Worm (Caenorhabditis elegans) whole organism, L1 larva: Measurements from ENCODE around the gene ttr-7.

Experiments used
- C04F5.9 ChIP-seq: sonication (generic microtip); optimal IDR thresholded peaks from 2 replicates; lab custom pipeline; 2016; ENCODE audit warnings: missing genetic modification characterization, missing compliant biosample characterization
- Y116A8C.19 ChIP-seq: sonication (generic microtip); optimal IDR thresholded peaks from 2 replicates; lab custom pipeline; 2016; ENCODE audit warnings: missing compliant biosample characterization, missing genetic modification characterization, borderline replicate concordance
- alr-1 ChIP-seq: fragments of 200-800 bp; sonication (Bioruptor generic); optimal IDR thresholded peaks from 2 replicates; lab custom pipeline; 2018; ENCODE audit warnings: borderline replicate concordance, mild to moderate bottlenecking, missing genetic modification characterization, missing compliant biosample characterization
- aly-2 ChIP-seq: fragments of 150-350 bp; optimal IDR thresholded peaks from 2 replicates; lab custom pipeline; 2014; ENCODE audit warnings: missing biosample characterization, missing genetic modification characterization
- blmp-1 ChIP-seq: fragments of 150-350 bp; optimal IDR thresholded peaks from 2 replicates; lab custom pipeline; 2014; ENCODE audit warnings: missing biosample characterization, missing genetic modification characterization
- ceh-8 ChIP-seq: fragments of 200-800 bp; sonication (Bioruptor generic); optimal IDR thresholded peaks from 2 replicates; lab custom pipeline; 2018; ENCODE audit warnings: mild to moderate bottlenecking, missing genetic modification characterization, moderate library complexity, missing compliant biosample characterization
- ceh-82 ChIP-seq, 3 experiments: fragments of 150-350 bp in 1 of 3; sonication (generic microtip) in 2 of 3; optimal IDR thresholded peaks; 2 replicates each; lab custom pipeline; 2014 to 2017; ENCODE audit warnings: missing biosample characterization in 3 of 3, missing genetic modification characterization in 3 of 3
- ceh-88 ChIP-seq: fragments of 200-800 bp; sonication (Bioruptor generic); IDR thresholded peaks from 2 replicates; pipeline ENCODE4 v1.3.6; 2022; ENCODE audit warnings: missing genetic modification characterization, missing compliant biosample characterization
- ceh-90 ChIP-seq: sonication (generic microtip); optimal IDR thresholded peaks from 2 replicates; lab custom pipeline; 2016; ENCODE audit warnings: missing genetic modification characterization, missing compliant biosample characterization
- dpl-1 ChIP-seq, 3 experiments: fragments of 150-350 bp in 2 of 3; sonication (generic microtip) in 1 of 3; optimal IDR thresholded peaks; 2 replicates each; lab custom pipeline; 2014 to 2017; ENCODE audit warnings: missing biosample characterization in 3 of 3, missing genetic modification characterization in 3 of 3, missing genetic modification reagents in 3 of 3
- efl-1 ChIP-seq, 4 experiments: fragments of 150-350 bp; optimal IDR thresholded peaks in 3 of 4; peaks in 1 of 4; 1 replicate in 1 of 4; 2 replicates in 3 of 4; lab custom pipeline; 2014; ENCODE audit warnings: missing biosample characterization in 2 of 4, missing genetic modification characterization in 2 of 4, missing genetic modification reagents in 2 of 4
- efl-3 ChIP-seq: fragments of 200-800 bp; sonication (Bioruptor generic); optimal IDR thresholded peaks from 2 replicates; lab custom pipeline; 2018; ENCODE audit warnings: mild to moderate bottlenecking, missing genetic modification characterization, missing compliant biosample characterization
- egl-13 ChIP-seq: sonication (generic microtip); optimal IDR thresholded peaks from 2 replicates; lab custom pipeline; 2016; ENCODE audit warnings: missing genotype, missing genetic modification reagents, missing genetic modification characterization, missing compliant biosample characterization
- egl-27 ChIP-seq, 2 experiments: fragments of 150-350 bp in 1 of 2; sonication (generic microtip); optimal IDR thresholded peaks; 3 replicates each; lab custom pipeline; 2017 to 2018; ENCODE audit warnings: missing biosample characterization in 2 of 2, missing genetic modification characterization in 2 of 2, missing genetic modification reagents in 2 of 2
- elt-2 ChIP-seq: sonication (generic microtip); optimal IDR thresholded peaks from 2 replicates; lab custom pipeline; 2016; ENCODE audit warnings: missing genetic modification characterization, mild to moderate bottlenecking, inconsistent platforms, missing compliant biosample characterization, missing genetic modification reagents
- elt-3 ChIP-seq, 6 experiments: fragments of 150-350 bp in 1 of 6; sonication (generic microtip); optimal IDR thresholded peaks; 2 replicates each; lab custom pipeline; 2017 to 2018; ENCODE audit warnings: missing biosample characterization in 6 of 6, missing genetic modification characterization in 6 of 6, inconsistent platforms in 1 of 6
- fkh-8 ChIP-seq: sonication (generic microtip); optimal IDR thresholded peaks from 2 replicates; lab custom pipeline; 2016; ENCODE audit warnings: mild to moderate bottlenecking, missing genetic modification characterization, missing compliant biosample characterization
- fos-1 ChIP-seq: fragments of 150-350 bp; optimal IDR thresholded peaks from 2 replicates; lab custom pipeline; 2014; ENCODE audit warnings: missing biosample characterization, missing genetic modification characterization
- grh-1 ChIP-seq: fragments of 200-800 bp; sonication (Bioruptor generic); IDR thresholded peaks from 2 replicates; pipeline ENCODE4 v1.3.6; 2022; ENCODE audit warnings: missing genetic modification reagents, missing genetic modification characterization, missing compliant biosample characterization
- hlh-4 ChIP-seq: sonication (generic microtip); optimal IDR thresholded peaks from 2 replicates; lab custom pipeline; 2016; ENCODE audit warnings: mild to moderate bottlenecking, missing genetic modification characterization, missing compliant biosample characterization
- irx-1 ChIP-seq: sonication (generic microtip); optimal IDR thresholded peaks from 2 replicates; lab custom pipeline; 2016; ENCODE audit warnings: missing genetic modification characterization, missing compliant biosample characterization
- lin-13 ChIP-seq: fragments of 150-350 bp; optimal IDR thresholded peaks from 2 replicates; lab custom pipeline; 2014; ENCODE audit warnings: missing biosample characterization, missing genetic modification reagents, missing genetic modification characterization
- lin-14 ChIP-seq: fragments of 200-800 bp; sonication (Bioruptor generic); optimal IDR thresholded peaks from 2 replicates; lab custom pipeline; 2018; ENCODE audit warnings: mild to moderate bottlenecking, missing genetic modification characterization, moderate library complexity, missing compliant biosample characterization
- lin-15B ChIP-seq: fragments of 150-350 bp; sonication (generic microtip); optimal IDR thresholded peaks from 3 replicates; lab custom pipeline; 2014; ENCODE audit warnings: missing biosample characterization, missing genetic modification characterization
- lin-35 ChIP-seq, 2 experiments: fragments of 150-350 bp; optimal IDR thresholded peaks; 2 replicates each; lab custom pipeline; 2014; ENCODE audit warnings: missing biosample characterization in 2 of 2, missing genetic modification characterization in 2 of 2, missing genetic modification reagents in 2 of 2
- lin-39 ChIP-seq: fragments of 150-350 bp; optimal IDR thresholded peaks from 2 replicates; lab custom pipeline; 2014; ENCODE audit warnings: missing biosample characterization, missing genetic modification reagents, missing genetic modification characterization
- lsy-2 ChIP-seq, 2 experiments: fragments of 150-350 bp; optimal IDR thresholded peaks; 2 replicates each; lab custom pipeline; 2014; ENCODE audit warnings: missing biosample characterization in 2 of 2, missing genetic modification characterization in 2 of 2
- mab-9 ChIP-seq: fragments of 200-800 bp; sonication (Bioruptor generic); IDR thresholded peaks from 2 replicates; pipeline ENCODE4 v1.3.6; 2022; ENCODE audit warnings: missing genetic modification reagents, missing genetic modification characterization, missing compliant biosample characterization
- mdl-1 ChIP-seq, 2 experiments: fragments of 150-350 bp; optimal IDR thresholded peaks; 2 replicates each; lab custom pipeline; 2014 to 2017; ENCODE audit warnings: missing biosample characterization in 2 of 2, missing genetic modification characterization in 2 of 2, inconsistent platforms in 1 of 2
- nhr-11 ChIP-seq: fragments of 150-350 bp; optimal IDR thresholded peaks from 2 replicates; lab custom pipeline; 2014; ENCODE audit warnings: missing biosample characterization, missing genetic modification characterization
- nhr-12 ChIP-seq: sonication (generic microtip); optimal IDR thresholded peaks from 2 replicates; lab custom pipeline; 2017; ENCODE audit warnings: missing biosample characterization, missing genetic modification characterization
- nhr-19 ChIP-seq: fragments of 200-800 bp; sonication (Bioruptor generic); conservative IDR thresholded peaks from 2 replicates; pipeline ENCODE4 v1.3.6; 2022; ENCODE audit warnings: missing genetic modification characterization, missing compliant biosample characterization
- nhr-28 ChIP-seq: fragments of 150-350 bp; optimal IDR thresholded peaks from 2 replicates; lab custom pipeline; 2014; ENCODE audit warnings: missing biosample characterization, missing genetic modification characterization
- nhr-47 ChIP-seq: sonication (generic microtip); optimal IDR thresholded peaks from 2 replicates; lab custom pipeline; 2016; ENCODE audit warnings: mild to moderate bottlenecking, missing genetic modification characterization, moderate library complexity, missing compliant biosample characterization
- nhr-76 ChIP-seq: sonication (generic microtip); optimal IDR thresholded peaks from 2 replicates; lab custom pipeline; 2017; ENCODE audit warnings: missing biosample characterization, missing genetic modification characterization
- nhr-77 ChIP-seq: fragments of 150-350 bp; optimal IDR thresholded peaks from 2 replicates; lab custom pipeline; 2014; ENCODE audit warnings: missing biosample characterization, missing genetic modification characterization
- nhr-84 ChIP-seq: sonication (generic microtip); optimal IDR thresholded peaks from 2 replicates; lab custom pipeline; 2017; ENCODE audit warnings: missing biosample characterization, missing genetic modification characterization
- nhr-85 ChIP-seq: sonication (generic microtip); peaks from one replicate; lab custom pipeline; 2016; ENCODE audit warnings: missing genetic modification characterization, inconsistent platforms, missing compliant biosample characterization
- nhr-90 ChIP-seq: sonication (generic microtip); optimal IDR thresholded peaks from 2 replicates; lab custom pipeline; 2016; ENCODE audit warnings: mild to moderate bottlenecking, missing genetic modification characterization, missing compliant biosample characterization; ENCODE audit not compliant: poor library complexity
- snu-23 ChIP-seq: sonication (generic microtip); optimal IDR thresholded peaks from 2 replicates; lab custom pipeline; 2016; ENCODE audit warnings: missing genetic modification characterization, missing compliant biosample characterization
- sptf-1 ChIP-seq: fragments of 150-350 bp; optimal IDR thresholded peaks from 2 replicates; lab custom pipeline; 2014; ENCODE audit warnings: missing biosample characterization, missing genetic modification characterization
- sup-37 ChIP-seq: fragments of 200-800 bp; sonication (Bioruptor generic); optimal IDR thresholded peaks from 2 replicates; lab custom pipeline; 2018; ENCODE audit warnings: mild to moderate bottlenecking, missing genetic modification characterization, missing compliant biosample characterization
- tlp-1 ChIP-seq: fragments of 150-350 bp; optimal IDR thresholded peaks from 2 replicates; lab custom pipeline; 2014; ENCODE audit warnings: missing biosample characterization, missing genetic modification characterization
- unc-30 ChIP-seq: sonication (generic microtip); optimal IDR thresholded peaks from 2 replicates; lab custom pipeline; 2017; ENCODE audit warnings: missing biosample characterization, missing genetic modification characterization
- unc-86 ChIP-seq: sonication (generic microtip); optimal IDR thresholded peaks from 2 replicates; lab custom pipeline; 2016; ENCODE audit warnings: missing genetic modification characterization, missing compliant biosample characterization
- unc-98 ChIP-seq: fragments of 200-800 bp; sonication (Bioruptor generic); IDR thresholded peaks from 2 replicates; pipeline ENCODE4 v1.3.6; 2022; ENCODE audit warnings: missing genetic modification characterization, missing compliant biosample characterization
- vab-15 ChIP-seq: sonication (generic microtip); optimal IDR thresholded peaks from 2 replicates; lab custom pipeline; 2017; ENCODE audit warnings: missing genotype, mild to moderate bottlenecking, missing genetic modification characterization, missing compliant biosample characterization
- xbp-1 ChIP-seq: sonication (generic microtip); optimal IDR thresholded peaks from 2 replicates; lab custom pipeline; 2016; ENCODE audit warnings: missing genetic modification characterization, missing compliant biosample characterization
- zag-1 ChIP-seq: fragments of 150-350 bp; optimal IDR thresholded peaks from 2 replicates; lab custom pipeline; 2014; ENCODE audit warnings: missing biosample characterization, missing genetic modification characterization
- ztf-11 ChIP-seq, 2 experiments: sonication (generic microtip); optimal IDR thresholded peaks; 2 replicates each; lab custom pipeline; 2016 to 2017; ENCODE audit warnings: missing genetic modification characterization in 2 of 2, missing biosample characterization in 1 of 2, missing compliant biosample characterization in 1 of 2
- ztf-4 ChIP-seq: fragments of 150-350 bp; optimal IDR thresholded peaks from 2 replicates; lab custom pipeline; 2014; ENCODE audit warnings: missing biosample characterization, missing genetic modification characterization

Gene ttr-7

ce11 chrIII:640198-640803 lies 34.5 kb downstream of the ttr-7 start, which contains the start of the genes tag-266 and tag-267 (continued):
- TF ChIP-seq egl-13 (tag; lab: Kevin White, UChicago): peak; percentile 67
- no peak for TF ChIP-seq tlp-1 (tag; lab: Kevin White, UChicago)
- peak; percentile 47 for TF ChIP-seq unc-86 (tag; lab: Kevin White, UChicago)
- TF ChIP-seq nhr-11: no peak
- peak in 1 of 2 experiments; percentile 76 for TF ChIP-seq ztf-11 (tag; optimal IDR thresholded peaks at IDR 0.05; lab: Kevin White, UChicago)
- no peak for TF ChIP-seq sup-37
- no peak for TF ChIP-seq grh-1 (GFP tag; lab: Robert Waterston, UW)
- peak; percentile 88 for TF ChIP-seq nhr-47 (tag; lab: Kevin White, UChicago)
- TF ChIP-seq lin-35 (GFP tag; optimal IDR thresholded peaks at IDR 0.05; lab: Kevin White, UChicago): peak; percentile 60 to 75
- peak; percentile 91 for TF ChIP-seq lin-14 (GFP tag; lab: Kevin White, UChicago)
- TF ChIP-seq ceh-8 (GFP tag; lab: Kevin White, UChicago): peak; percentile 13
- peak; percentile 61 to 83 for TF ChIP-seq lsy-2 (tag; optimal IDR thresholded peaks at IDR 0.05; lab: Kevin White, UChicago)
- TF ChIP-seq lin-15B (tag; lab: Kevin White, UChicago): peak; percentile 40
- TF ChIP-seq vab-15 (tag; lab: Kevin White, UChicago): no peak
- peak; percentile 3 for TF ChIP-seq Y116A8C.19 (tag; lab: Kevin White, UChicago)
- TF ChIP-seq nhr-76 (tag; lab: Kevin White, UChicago): no peak
- no peak for TF ChIP-seq nhr-84
- no peak for TF ChIP-seq sptf-1 (tag; lab: Kevin White, UChicago)
- TF ChIP-seq mdl-1 (tag; optimal IDR thresholded peaks at IDR 0.05; lab: Kevin White, UChicago): no peak
- peak; percentile 83; the same call in 1 of the 2 replicates for TF ChIP-seq ceh-88 (GFP tag; lab: Robert Waterston, UW)
- no peak for TF ChIP-seq nhr-28 (tag; lab: Kevin White, UChicago)
- TF ChIP-seq nhr-77 (tag; lab: Kevin White, UChicago): peak; percentile 59
- TF ChIP-seq aly-2 (tag; lab: Kevin White, UChicago): peak; percentile 49
- no peak for TF ChIP-seq egl-27 (tag; optimal IDR thresholded peaks at IDR 0.05; lab: Kevin White, UChicago)
- TF ChIP-seq dpl-1 (GFP tag; optimal IDR thresholded peaks at IDR 0.05; lab: Kevin White, UChicago): peak; percentile 28 to 66 (median 54)
- peak; percentile 59 to 62 for TF ChIP-seq efl-1 (optimal IDR thresholded peaks at IDR 0.05; lab: Kevin White, UChicago)
- peak; percentile 64 to 91 for TF ChIP-seq efl-1 (GFP tag; optimal IDR thresholded peaks at IDR 0.05 in 1 of 2; lab: Kevin White, UChicago)
- TF ChIP-seq xbp-1 (tag; lab: Kevin White, UChicago): peak; percentile 70
- peak; percentile 41; the same call in 1 of the 2 replicates for TF ChIP-seq mab-9
- TF ChIP-seq nhr-90 (tag; lab: Kevin White, UChicago): peak; percentile 88
- peak; percentile 18 for TF ChIP-seq blmp-1
- no peak for TF ChIP-seq unc-30 (tag; lab: Kevin White, UChicago)
- no peak for TF ChIP-seq alr-1 (tag; lab: Kevin White, UChicago)
- TF ChIP-seq unc-98 (GFP tag; lab: Robert Waterston, UW): peak; percentile 80
- no peak for TF ChIP-seq hlh-4
- peak; percentile 4 for TF ChIP-seq lin-39
- peak; percentile 66 for TF ChIP-seq ceh-90 (tag; lab: Kevin White, UChicago)
- peak; percentile 56 for TF ChIP-seq C04F5.9 (tag; lab: Kevin White, UChicago)
- peak; percentile 90 for TF ChIP-seq fkh-8 (tag; lab: Kevin White, UChicago)
- peak; percentile 58 for TF ChIP-seq nhr-19
- TF ChIP-seq efl-3 (GFP tag; lab: Kevin White, UChicago): no peak
- no peak for TF ChIP-seq elt-3 (tag; optimal IDR thresholded peaks at IDR 0.05; lab: Kevin White, UChicago)
- TF ChIP-seq ceh-82 (tag; optimal IDR thresholded peaks at IDR 0.05; lab: Kevin White, UChicago): peak; percentile 20 to 64 (median 21)
- no peak for TF ChIP-seq nhr-12 (tag; lab: Kevin White, UChicago)
- peak; percentile 34 for TF ChIP-seq zag-1 (tag; lab: Kevin White, UChicago)
- peak; percentile 55 for TF ChIP-seq fos-1 (tag; lab: Kevin White, UChicago)
- peak; percentile 19 for TF ChIP-seq lin-13 (GFP tag; lab: Kevin White, UChicago)
- TF ChIP-seq snu-23: peak; percentile 81
- peak; percentile 86 for TF ChIP-seq nhr-85 (tag; lab: Kevin White, UChicago)
- TF ChIP-seq irx-1 (tag; lab: Kevin White, UChicago): peak; percentile 77
- TF ChIP-seq ztf-4 (tag; lab: Kevin White, UChicago): no peak
- TF ChIP-seq elt-2: peak; percentile 25
